Fruit fly (Drosophila melanogaster): ENCODE data around the gene CecA2.

The CecA2 gene

DNA sequence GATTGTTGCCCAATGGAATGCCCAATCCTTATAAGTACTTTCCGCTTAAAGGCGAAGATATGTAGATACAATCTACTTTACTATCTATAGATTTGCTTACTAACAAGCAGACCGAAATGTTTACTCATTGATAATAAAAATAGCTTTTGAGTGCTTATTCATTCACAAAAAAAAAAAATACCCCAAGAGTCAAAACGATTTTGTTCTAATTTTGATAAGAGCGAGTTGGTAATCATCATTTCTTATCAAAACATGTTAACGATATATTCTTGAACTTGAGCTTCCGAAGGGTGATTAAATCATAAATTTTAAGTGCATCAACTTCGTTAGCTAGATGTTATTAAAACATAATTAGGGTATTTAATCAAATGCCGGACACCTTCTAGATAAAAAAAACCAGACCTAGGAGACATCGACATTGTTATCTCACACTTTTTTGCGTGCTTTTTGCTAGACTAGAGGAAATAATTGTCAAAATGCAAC is 38.6 kb downstream of the CecA2 start, which contains the start of gene CG9682:
TSS of gene CG9682 (plus strand) at position 433 of the 483 bp plus-strand sequence.
- TF ChIP-seq CG17801 (GFP tag; optimal IDR thresholded peaks at IDR 0.05; ENCODE audit: partially characterized antibody) = no peak

DNA sequence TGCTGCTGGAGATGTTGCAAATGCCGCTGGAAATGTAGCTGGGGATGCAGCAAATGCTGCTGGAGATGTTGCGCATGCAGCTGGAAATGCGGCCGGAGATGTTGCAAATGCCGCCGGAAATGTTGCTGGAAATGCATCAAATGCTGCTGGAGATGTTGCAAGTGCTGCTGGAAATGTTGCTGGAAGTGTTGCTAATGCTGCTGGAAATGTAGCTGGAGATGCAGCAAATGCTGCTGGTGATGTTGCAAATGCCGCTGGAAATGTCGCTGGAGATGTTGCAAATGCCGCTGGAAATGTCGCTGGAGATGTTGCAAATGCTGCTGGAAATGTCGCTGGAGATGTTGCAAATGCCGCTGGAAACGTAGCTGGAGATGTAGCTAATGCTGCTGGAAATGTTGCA is 40.4 kb downstream of the CecA2 start:
- TF ChIP-seq CG17801 (GFP tag; optimal IDR thresholded peaks at IDR 0.05; ENCODE audit: partially characterized antibody) = no peak

DNA sequence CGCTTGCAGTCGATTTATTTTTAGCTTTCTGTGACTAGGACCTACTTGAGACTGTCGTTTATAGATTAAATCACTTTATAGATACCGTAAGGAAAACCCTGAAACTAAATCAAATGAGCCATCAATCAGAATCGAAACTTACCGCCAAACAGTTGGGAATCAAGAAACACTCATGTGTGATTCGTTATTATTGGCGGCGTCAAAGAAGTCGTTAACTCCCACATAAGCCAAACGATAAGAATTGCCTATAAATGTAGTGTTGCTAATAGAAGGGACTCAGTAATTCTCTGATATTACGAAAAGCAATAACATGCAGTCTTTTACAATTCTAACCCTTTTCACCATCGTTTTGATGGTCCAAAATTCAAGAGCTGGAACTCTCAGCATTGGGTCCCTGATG is 40.9 kb downstream of the CecA2 start, which contains the start of gene CG18404:
TSS of gene CG18404 (plus strand) at position 301 of the 400 bp plus-strand sequence.
- no peak for TF ChIP-seq CG17801 (GFP tag; optimal IDR thresholded peaks at IDR 0.05; ENCODE audit: partially characterized antibody)

DNA sequence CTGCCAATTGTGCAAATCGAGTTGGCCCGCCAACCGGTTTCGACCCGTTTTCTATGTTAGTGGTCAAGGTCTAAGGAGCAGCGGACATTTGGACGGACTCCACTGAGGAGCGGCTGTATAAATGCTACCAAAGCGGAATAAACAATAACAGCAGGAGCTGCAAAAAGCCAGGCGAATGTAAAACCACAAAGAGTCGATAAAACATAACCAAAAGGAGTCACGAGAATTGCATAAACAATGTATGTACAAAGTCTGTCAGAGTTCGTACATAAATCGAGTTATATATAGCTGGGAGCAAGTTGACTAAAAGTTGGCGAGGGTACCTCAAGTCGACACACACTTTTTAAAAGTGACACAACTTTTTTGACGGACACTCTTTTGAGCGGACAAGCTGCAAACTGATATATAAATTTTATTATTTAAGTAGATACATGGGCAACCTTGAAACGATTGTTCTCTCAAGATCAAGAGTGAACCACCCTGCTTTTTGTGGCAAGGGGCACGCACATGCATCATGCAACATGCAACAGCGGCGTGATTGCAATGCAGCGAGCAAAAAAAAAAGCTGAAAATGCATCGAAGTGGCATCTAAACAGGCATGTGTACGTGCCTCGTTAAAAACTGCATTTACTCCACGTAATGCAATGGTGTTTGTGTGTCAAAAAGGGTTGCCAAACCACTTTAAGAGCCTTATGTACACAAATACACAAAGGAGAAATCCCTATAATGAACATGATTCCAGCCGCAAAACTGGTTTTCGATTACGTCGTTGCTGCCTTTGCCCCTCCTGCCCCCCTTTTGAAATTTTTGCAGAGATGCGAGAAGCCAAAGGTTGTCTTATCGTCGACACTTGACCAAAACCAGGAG is 43.5 kb downstream of the CecA2 start:
- TF ChIP-seq CG17801 (GFP tag; optimal IDR thresholded peaks at IDR 0.05; ENCODE audit: partially characterized antibody) = no peak

DNA sequence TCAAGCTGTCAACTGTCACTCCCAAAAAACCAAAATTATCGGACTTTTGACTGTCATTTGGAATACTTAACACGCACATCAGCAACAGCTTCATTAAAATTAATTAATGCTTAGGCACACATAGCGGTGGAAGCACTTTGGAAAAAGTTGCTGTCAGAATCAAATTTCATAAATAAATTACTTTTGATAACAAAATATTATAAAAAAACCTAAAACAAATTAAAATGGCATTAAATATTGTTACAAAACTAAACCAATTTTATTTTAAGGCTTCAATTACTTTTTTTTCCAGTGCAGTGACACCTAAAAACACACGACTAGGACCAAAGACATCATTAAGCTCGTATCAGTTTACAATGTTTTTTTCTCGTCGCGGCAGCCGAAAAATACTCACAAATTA is 44.3 kb downstream of the CecA2 start:
- TF ChIP-seq CG17801 (GFP tag; optimal IDR thresholded peaks at IDR 0.05; ENCODE audit: partially characterized antibody) = no peak

DNA sequence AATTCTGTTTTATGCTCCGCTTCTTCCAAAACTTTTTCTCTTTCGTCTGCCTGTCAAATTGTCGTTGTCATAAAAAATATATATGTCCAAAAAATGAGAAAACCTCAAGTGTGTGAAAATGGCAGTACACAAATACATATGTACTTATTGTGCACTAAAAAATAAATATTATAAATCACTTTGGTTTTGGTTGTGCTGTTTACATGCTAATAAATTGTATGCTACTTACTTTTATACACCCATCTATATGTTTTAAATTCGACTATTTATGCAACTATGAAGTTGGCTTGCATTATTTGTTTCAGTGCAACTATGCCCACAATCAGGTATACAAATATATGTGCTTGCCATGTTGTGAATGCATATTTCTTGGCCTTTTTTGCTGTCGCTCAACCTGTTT is 45.6 kb downstream of the CecA2 start:
- no peak for TF ChIP-seq CG17801 (GFP tag; optimal IDR thresholded peaks at IDR 0.05; ENCODE audit: partially characterized antibody)

DNA sequence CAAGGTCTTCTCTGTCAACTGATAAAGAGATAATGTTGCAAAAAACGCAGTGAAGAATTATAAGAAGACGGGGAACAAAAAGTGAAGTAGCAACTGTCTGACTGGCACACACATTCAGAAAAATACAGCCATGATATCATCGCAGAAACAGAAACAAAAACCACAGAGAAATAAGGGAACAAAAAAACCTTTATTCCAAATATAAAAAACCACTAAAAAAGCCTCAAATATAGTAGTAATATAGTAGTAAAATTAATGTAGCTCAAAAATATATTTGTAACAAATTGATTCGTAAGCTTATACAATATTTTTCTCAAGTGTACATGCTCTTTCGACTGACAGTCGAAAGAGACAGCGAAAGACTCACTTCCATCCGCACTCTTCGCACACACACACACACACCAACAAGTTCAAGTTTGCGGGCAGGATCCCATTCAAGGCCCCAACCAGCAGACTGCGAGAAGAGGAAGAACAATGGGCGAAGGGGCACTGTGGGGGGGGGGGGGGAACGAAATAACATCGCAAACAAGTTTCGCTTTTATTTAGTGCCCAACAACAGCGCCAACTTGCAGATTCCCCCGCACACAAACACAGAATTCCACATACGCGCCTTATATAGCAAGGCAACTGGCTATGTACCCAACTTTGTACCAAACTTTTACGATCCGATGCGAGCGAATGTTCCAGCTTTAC is 46.5 kb downstream of the CecA2 start:
- no peak for TF ChIP-seq CG17801 (GFP tag; optimal IDR thresholded peaks at IDR 0.05; ENCODE audit: partially characterized antibody)

DNA sequence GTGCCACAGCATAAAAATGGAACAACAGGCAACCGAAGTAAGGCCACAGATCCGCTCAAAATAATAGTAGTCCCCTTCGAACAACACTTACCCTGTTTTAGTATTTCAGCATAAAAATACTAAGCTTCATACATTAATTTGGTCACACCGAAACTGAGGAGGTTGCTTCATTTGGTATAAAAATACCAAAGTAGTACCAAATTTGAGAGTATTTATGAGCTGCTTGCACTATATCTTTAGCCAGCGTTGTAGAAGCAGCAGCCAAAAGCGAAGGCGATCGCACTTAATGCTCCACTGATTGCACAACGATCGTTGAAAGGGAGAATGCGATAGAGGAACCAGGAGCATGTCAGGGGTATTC is 47.0 kb downstream of the CecA2 start:
- no peak for TF ChIP-seq CG17801 (GFP tag; optimal IDR thresholded peaks at IDR 0.05; ENCODE audit: partially characterized antibody)

DNA sequence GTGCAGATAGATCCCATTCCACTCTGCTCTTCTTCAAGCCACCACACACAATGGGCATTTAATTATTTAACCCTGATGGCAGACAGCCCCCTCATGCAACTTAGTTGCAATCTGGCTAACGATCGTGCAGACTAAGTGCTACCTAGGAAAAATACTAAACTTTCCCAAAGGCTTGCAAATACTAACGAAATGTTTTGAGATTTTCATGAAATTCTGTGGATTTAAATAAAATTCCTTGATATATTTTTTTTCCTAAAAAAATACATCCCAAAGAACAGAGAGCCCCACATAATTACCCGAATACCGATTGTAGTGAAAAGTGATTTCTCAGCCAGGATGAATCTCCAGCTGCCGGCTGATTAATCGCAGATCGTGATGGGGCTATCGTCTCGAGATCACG is 47.6 kb downstream of the CecA2 start:
- no peak for TF ChIP-seq CG17801 (GFP tag; optimal IDR thresholded peaks at IDR 0.05; ENCODE audit: partially characterized antibody)

DNA sequence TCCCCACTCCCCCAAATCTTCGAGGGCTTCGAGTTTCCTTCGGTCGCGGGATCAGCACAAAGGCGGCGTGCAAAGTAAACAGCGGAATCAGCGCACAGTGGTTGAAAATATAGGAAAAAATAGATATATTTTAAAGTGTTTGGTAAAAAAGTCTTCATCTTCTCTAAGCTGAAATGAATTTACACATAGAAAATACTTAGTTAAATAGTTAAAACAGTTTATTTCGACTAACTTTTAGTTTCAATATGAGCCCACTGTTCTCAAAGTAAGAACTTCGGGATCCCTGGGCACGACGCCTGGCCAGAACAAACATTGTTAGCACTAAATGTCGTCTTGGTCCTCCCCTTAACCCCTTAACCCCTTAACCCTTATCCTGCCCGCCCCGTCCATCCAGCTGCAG is 49.9 kb downstream of the CecA2 start:
- no peak for TF ChIP-seq CG17801 (GFP tag; optimal IDR thresholded peaks at IDR 0.05; ENCODE audit: partially characterized antibody)

Measured in ovary, adult (tissue).